Worm (Caenorhabditis elegans) whole organism, L4 larva: ENCODE measurements around the gene C06A8.8.
A peak's percentile ranks its signal among the peaks of the same experiment; 100 is the strongest.

Source experiments
- D1046.2 ChIP-seq: fragments of 200-800 bp; sonication (Bioruptor generic); IDR thresholded peaks from 2 replicates; pipeline ENCODE4 v1.3.6; 2022; ENCODE audit warnings: missing genetic modification characterization, missing compliant biosample characterization
- F10B5.3 ChIP-seq: sonication (generic microtip); optimal IDR thresholded peaks from 2 replicates; lab custom pipeline; 2016; ENCODE audit warnings: mild to moderate bottlenecking, missing genetic modification characterization, missing compliant biosample characterization
- F44E2.7 ChIP-seq: fragments of 200-800 bp; sonication (Bioruptor generic); IDR thresholded peaks from 2 replicates; pipeline ENCODE4 v2.1.2; 2022; ENCODE audit warnings: missing genetic modification characterization, missing compliant biosample characterization
- F49E8.2 ChIP-seq: sonication (generic microtip); optimal IDR thresholded peaks from 2 replicates; lab custom pipeline; 2016; ENCODE audit warnings: missing compliant biosample characterization, mild to moderate bottlenecking, missing genetic modification characterization, borderline replicate concordance
- R02D3.7 ChIP-seq: fragments of 150-350 bp; sonication (generic microtip); optimal IDR thresholded peaks from 3 replicates; lab custom pipeline; 2014; ENCODE audit warnings: missing biosample characterization, missing genetic modification characterization
- Y48G9A.11 ChIP-seq: fragments of 200-800 bp; sonication (Bioruptor generic); IDR thresholded peaks from 2 replicates; pipeline ENCODE4 v1.3.6; 2022; ENCODE audit warnings: missing genetic modification reagents, missing genetic modification characterization, missing compliant biosample characterization
- Y75B8A.6 ChIP-seq: fragments of 200-800 bp; sonication (Bioruptor generic); IDR thresholded peaks from 2 replicates; pipeline ENCODE4 v1.3.6; 2022; ENCODE audit warnings: missing genetic modification reagents, missing genetic modification characterization, missing compliant biosample characterization
- aha-1 ChIP-seq: fragments of 150-350 bp; peaks from one replicate; lab custom pipeline; 2014; ENCODE audit warnings: missing biosample characterization, missing genetic modification characterization
- aly-2 ChIP-seq: sonication (generic microtip); optimal IDR thresholded peaks from 2 replicates; lab custom pipeline; 2018; ENCODE audit warnings: missing biosample characterization, missing genetic modification characterization
- ceh-32 ChIP-seq: sonication (generic microtip); optimal IDR thresholded peaks from 2 replicates; lab custom pipeline; 2016; ENCODE audit warnings: mild to moderate bottlenecking, missing genetic modification characterization, missing compliant biosample characterization; ENCODE audit not compliant: poor library complexity
- ceh-44 ChIP-seq: fragments of 200-800 bp; sonication (Bioruptor generic); IDR thresholded peaks from 2 replicates; pipeline ENCODE4 v1.3.6; 2022; ENCODE audit warnings: missing genetic modification reagents, missing genetic modification characterization, missing compliant biosample characterization
- ceh-62 ChIP-seq: sonication (generic microtip); optimal IDR thresholded peaks from 2 replicates; lab custom pipeline; 2017; ENCODE audit warnings: missing biosample characterization, missing genetic modification characterization
- ceh-82 ChIP-seq: sonication (generic microtip); optimal IDR thresholded peaks from 2 replicates; lab custom pipeline; 2017; ENCODE audit warnings: missing biosample characterization, missing genetic modification characterization
- ctbp-1 ChIP-seq: fragments of 200-800 bp; sonication (Bioruptor generic); IDR thresholded peaks from 2 replicates; pipeline ENCODE4 v1.3.6; 2022; ENCODE audit warnings: missing genetic modification reagents, missing genetic modification characterization, missing compliant biosample characterization
- daf-16 ChIP-seq, 3 experiments: sonication (generic microtip); optimal IDR thresholded peaks; 2 replicates each; lab custom pipeline; 2016 to 2017; ENCODE audit warnings: missing genetic modification characterization in 3 of 3, missing genetic modification reagents in 3 of 3, mild to moderate bottlenecking in 2 of 3, missing compliant biosample characterization in 2 of 3, missing biosample characterization in 1 of 3, moderate library complexity in 1 of 3
- dmd-9 ChIP-seq: fragments of 200-800 bp; sonication (Bioruptor generic); IDR thresholded peaks from 2 replicates; pipeline ENCODE4 v1.3.6; 2022; ENCODE audit warnings: missing genetic modification reagents, missing genetic modification characterization, missing compliant biosample characterization
- fkh-10 ChIP-seq: fragments of 150-350 bp; optimal IDR thresholded peaks from 2 replicates; lab custom pipeline; 2014; ENCODE audit warnings: missing biosample characterization, missing genetic modification reagents, missing genetic modification characterization
- gei-8 ChIP-seq: fragments of 200-800 bp; sonication (Bioruptor generic); optimal IDR thresholded peaks from 2 replicates; lab custom pipeline; 2018; ENCODE audit warnings: mild to moderate bottlenecking, missing genetic modification characterization, missing compliant biosample characterization
- hif-1 ChIP-seq, 2 experiments: sonication (generic microtip); optimal IDR thresholded peaks; 2 replicates each; lab custom pipeline; 2016 to 2017; ENCODE audit warnings: missing compliant biosample characterization in 2 of 2, missing genetic modification characterization in 2 of 2, missing genetic modification reagents in 2 of 2, missing genotype in 2 of 2, mild to moderate bottlenecking in 1 of 2
- hlh-11 ChIP-seq: fragments of 200-800 bp; sonication (Bioruptor generic); optimal IDR thresholded peaks from 2 replicates; lab custom pipeline; 2018; ENCODE audit warnings: mild to moderate bottlenecking, missing genetic modification characterization, missing compliant biosample characterization
- lin-15B ChIP-seq: fragments of 150-350 bp; sonication (generic microtip); optimal IDR thresholded peaks from 3 replicates; lab custom pipeline; 2014; ENCODE audit warnings: missing biosample characterization, missing genetic modification characterization
- lin-29 ChIP-seq: fragments of 200-800 bp; sonication (Bioruptor generic); IDR thresholded peaks from 2 replicates; pipeline ENCODE4 v1.3.6; 2022; ENCODE audit warnings: missing genetic modification reagents, missing genetic modification characterization, missing compliant biosample characterization
- lin-38 ChIP-seq: fragments of 200-800 bp; sonication (Bioruptor generic); IDR thresholded peaks from 2 replicates; pipeline ENCODE4 v1.3.6; 2022; ENCODE audit warnings: missing genetic modification reagents, missing genetic modification characterization, missing compliant biosample characterization
- lir-3 ChIP-seq: sonication (generic microtip); optimal IDR thresholded peaks from 2 replicates; lab custom pipeline; 2016; ENCODE audit warnings: mild to moderate bottlenecking, missing genetic modification characterization, missing compliant biosample characterization
- lsy-2 ChIP-seq, 2 experiments: fragments of 150-350 bp in 1 of 2; sonication (generic microtip) in 1 of 2; optimal IDR thresholded peaks; 2 replicates each; lab custom pipeline; 2014 to 2017; ENCODE audit warnings: missing biosample characterization in 2 of 2, missing genetic modification characterization in 2 of 2
- madf-5 ChIP-seq, 2 experiments: fragments of 200-800 bp; sonication (Bioruptor generic); IDR thresholded peaks; 2 replicates each; pipeline ENCODE4 v1.3.6; 2022; ENCODE audit warnings: missing compliant biosample characterization in 2 of 2, missing genetic modification characterization in 2 of 2
- mdl-1 ChIP-seq, 2 experiments: fragments of 150-350 bp in 1 of 2; sonication (generic microtip) in 1 of 2; optimal IDR thresholded peaks; 2 replicates each; lab custom pipeline; 2014 to 2017; ENCODE audit warnings: missing biosample characterization in 2 of 2, missing genetic modification characterization in 2 of 2
- mes-2 ChIP-seq: sonication (generic microtip); optimal IDR thresholded peaks from 2 replicates; lab custom pipeline; 2016; ENCODE audit warnings: missing genotype, mild to moderate bottlenecking, missing genetic modification characterization, missing compliant biosample characterization; ENCODE audit not compliant: poor library complexity, severe bottlenecking
- mxl-2 ChIP-seq: fragments of 200-800 bp; sonication (Bioruptor generic); conservative IDR thresholded peaks from 2 replicates; pipeline ENCODE4 v1.3.6; 2022; ENCODE audit warnings: missing genetic modification reagents, missing genetic modification characterization, missing compliant biosample characterization
- nhr-11 ChIP-seq: fragments of 150-350 bp; optimal IDR thresholded peaks from 2 replicates; lab custom pipeline; 2014; ENCODE audit warnings: missing biosample characterization, missing genetic modification characterization
- nhr-111 ChIP-seq: fragments of 200-800 bp; sonication (Bioruptor generic); optimal IDR thresholded peaks from 2 replicates; lab custom pipeline; 2018; ENCODE audit warnings: mild to moderate bottlenecking, missing genetic modification characterization, missing compliant biosample characterization
- nhr-28 ChIP-seq: fragments of 150-350 bp; optimal IDR thresholded peaks from 2 replicates; lab custom pipeline; 2014; ENCODE audit warnings: missing biosample characterization, missing genetic modification characterization
- rbr-2 ChIP-seq: sonication (generic microtip); optimal IDR thresholded peaks from 2 replicates; lab custom pipeline; 2016; ENCODE audit warnings: missing genotype, missing genetic modification characterization, missing compliant biosample characterization
- spr-1 ChIP-seq: sonication (generic microtip); optimal IDR thresholded peaks from 2 replicates; lab custom pipeline; 2016; ENCODE audit warnings: mild to moderate bottlenecking, missing genetic modification characterization, missing compliant biosample characterization
- spr-3 ChIP-seq: fragments of 200-800 bp; sonication (Bioruptor generic); optimal IDR thresholded peaks from 2 replicates; lab custom pipeline; 2018; ENCODE audit warnings: mild to moderate bottlenecking, missing genetic modification characterization, missing compliant biosample characterization
- unc-130 ChIP-seq: sonication (generic microtip); optimal IDR thresholded peaks from 2 replicates; lab custom pipeline; 2016; ENCODE audit warnings: missing genetic modification reagents, missing genetic modification characterization, missing compliant biosample characterization
- unc-39 ChIP-seq: sonication (generic microtip); optimal IDR thresholded peaks from 2 replicates; lab custom pipeline; 2017; ENCODE audit warnings: missing biosample characterization, missing genetic modification characterization
- unc-62 ChIP-seq, 3 experiments: fragments of 150-350 bp in 1 of 3; sonication (generic microtip); optimal IDR thresholded peaks in 2 of 3; peaks in 1 of 3; 1 replicate in 1 of 3; 2 replicates in 2 of 3; lab custom pipeline; 2014 to 2017; ENCODE audit warnings: missing biosample characterization in 3 of 3, missing genetic modification characterization in 3 of 3, missing genetic modification reagents in 3 of 3, missing genotype in 1 of 3
- zfp-2 ChIP-seq: sonication (generic microtip); optimal IDR thresholded peaks from 2 replicates; lab custom pipeline; 2016; ENCODE audit warnings: mild to moderate bottlenecking, missing genetic modification characterization, missing compliant biosample characterization
- zip-11 ChIP-seq: fragments of 200-800 bp; sonication (Bioruptor generic); IDR thresholded peaks from 2 replicates; pipeline ENCODE4 v1.3.6; 2022; ENCODE audit warnings: missing genetic modification characterization, missing compliant biosample characterization

C06A8.8 gene

ce11 chrII:7724603-7725002 is 47.2 kb downstream of the C06A8.8 start, which contains the start of gene cpna-2:
TSS of gene cpna-2 (plus strand) at chrII:7724903.
- TF ChIP-seq Y75B8A.6 (GFP tag; lab: Robert Waterston, UW) (no peak), mdl-1 (tag; optimal IDR thresholded peaks at IDR 0.05; lab: Kevin White, UChicago) (no peak), ceh-44 (GFP tag; lab: Robert Waterston, UW) (no peak), mxl-2 (GFP tag; lab: Robert Waterston, UW) (no peak), zfp-2 (tag; lab: Kevin White, UChicago) (no peak), lsy-2 (tag; optimal IDR thresholded peaks at IDR 0.05; lab: Kevin White, UChicago) (no peak), zip-11 (GFP tag; lab: Robert Waterston, UW) (no peak), F44E2.7 (GFP tag; lab: Robert Waterston, UW) (no peak)

- TF ChIP-seq hlh-11 (tag; lab: Kevin White, UChicago) (peak; percentile 31), daf-16 (GFP tag; optimal IDR thresholded peaks at IDR 0.05; lab: Kevin White, UChicago) (peak in 1 of 2 experiments; percentile 20), daf-16 (tag; optimal IDR thresholded peaks at IDR 0.05; lab: Kevin White, UChicago) (no peak), mes-2 (tag; lab: Kevin White, UChicago) (no peak), R02D3.7 (no peak), nhr-11 (peak; percentile 12)
These were observed 49.0 kb downstream of the C06A8.8 start for ce11 chrII:7722784-7723183.

- TF ChIP-seq aha-1 (peak; percentile 84), unc-62 (GFP tag; optimal IDR thresholded peaks at IDR 0.05 in 1 of 2; lab: Kevin White, UChicago) (peak in 1 of 2 experiments; percentile 70), unc-62 (tag; optimal IDR thresholded peaks at IDR 0.05; lab: Kevin White, UChicago) (no peak), madf-5 (GFP tag; IDR thresholded peaks at IDR 0.05; lab: Robert Waterston, UW) (no peak), spr-3 (GFP tag; lab: Kevin White, UChicago) (no peak), nhr-28 (tag; lab: Kevin White, UChicago) (no peak)
These were observed 51.3 kb downstream of the C06A8.8 start for ce11 chrII:7720479-7720878.

- no peak for TF ChIP-seq D1046.2 (GFP tag; lab: Robert Waterston, UW)
- peak; percentile 62 for TF ChIP-seq fkh-10 (GFP tag; lab: Kevin White, UChicago)
- no peak for TF ChIP-seq nhr-11
- TF ChIP-seq zip-11 (GFP tag; lab: Robert Waterston, UW), result no peak
- no peak for TF ChIP-seq lin-38 (GFP tag; lab: Robert Waterston, UW)
- peak in 1 of 2 experiments; percentile 96 for TF ChIP-seq unc-62 (GFP tag; optimal IDR thresholded peaks at IDR 0.05 in 1 of 2; lab: Kevin White, UChicago)
- TF ChIP-seq unc-62 (tag; optimal IDR thresholded peaks at IDR 0.05; lab: Kevin White, UChicago), result no peak
- no peak for TF ChIP-seq ceh-62 (tag; lab: Kevin White, UChicago)
These were observed 52.8 kb downstream of the C06A8.8 start for ce11 chrII:7719039-7719438.

ce11 chrII:7718491-7718890 is 53.3 kb downstream of the C06A8.8 start, which contains the start of gene cpna-5:
TSS of gene cpna-5 (minus strand) at chrII:7718591.
- TF ChIP-seq lir-3 (tag; lab: Kevin White, UChicago) (no peak), hif-1 (tag; optimal IDR thresholded peaks at IDR 0.05; lab: Kevin White, UChicago) (no peak), nhr-28 (tag; lab: Kevin White, UChicago) (no peak), ceh-82 (tag; lab: Kevin White, UChicago) (no peak), ceh-44 (GFP tag; lab: Robert Waterston, UW) (no peak), gei-8 (no peak), ceh-32 (tag; lab: Kevin White, UChicago) (no peak), unc-39 (tag; lab: Kevin White, UChicago) (no peak), F49E8.2 (no peak), nhr-111 (GFP tag; lab: Kevin White, UChicago) (no peak), Y48G9A.11 (GFP tag; lab: Robert Waterston, UW) (no peak), F10B5.3 (tag; lab: Kevin White, UChicago) (no peak), rbr-2 (tag; lab: Kevin White, UChicago) (no peak), unc-130 (GFP tag; lab: Kevin White, UChicago) (no peak), dmd-9 (no peak), lin-29 (GFP tag; lab: Robert Waterston, UW) (no peak), ctbp-1 (no peak), aly-2 (tag; lab: Kevin White, UChicago) (no peak), lin-15B (no peak), spr-1 (tag; lab: Kevin White, UChicago) (no peak)
